Worm (Caenorhabditis elegans) whole organism, young adult: ENCODE results near the gene abu-13.

Experiments
- F55B11.4 ChIP-seq: sonication (generic microtip); optimal IDR thresholded peaks from 2 replicates; lab custom pipeline; 2016; ENCODE audit warnings: missing compliant biosample characterization, missing genetic modification characterization, borderline replicate concordance; ENCODE audit not compliant: insufficient read depth
- ama-1 ChIP-seq, 3 experiments: fragments of 150-350 bp in 1 of 3; sonication (generic microtip) in 2 of 3; optimal IDR thresholded peaks; 2 replicates each; lab custom pipeline; 2014 to 2018; ENCODE audit warnings: missing biosample characterization in 2 of 3, missing genetic modification characterization in 2 of 3, missing genetic modification reagents in 2 of 3
- nfyb-1 ChIP-seq: fragments of 200-800 bp; sonication (Bioruptor generic); IDR thresholded peaks from 2 replicates; pipeline ENCODE4 v1.3.6; 2022; ENCODE audit warnings: missing genetic modification reagents, missing genetic modification characterization, missing compliant biosample characterization
- rcor-1 ChIP-seq: fragments of 200-800 bp; sonication (Bioruptor generic); IDR thresholded peaks from 2 replicates; pipeline ENCODE4 v1.3.6; 2022; ENCODE audit warnings: missing genetic modification reagents, missing genetic modification characterization, missing compliant biosample characterization

DNA sequence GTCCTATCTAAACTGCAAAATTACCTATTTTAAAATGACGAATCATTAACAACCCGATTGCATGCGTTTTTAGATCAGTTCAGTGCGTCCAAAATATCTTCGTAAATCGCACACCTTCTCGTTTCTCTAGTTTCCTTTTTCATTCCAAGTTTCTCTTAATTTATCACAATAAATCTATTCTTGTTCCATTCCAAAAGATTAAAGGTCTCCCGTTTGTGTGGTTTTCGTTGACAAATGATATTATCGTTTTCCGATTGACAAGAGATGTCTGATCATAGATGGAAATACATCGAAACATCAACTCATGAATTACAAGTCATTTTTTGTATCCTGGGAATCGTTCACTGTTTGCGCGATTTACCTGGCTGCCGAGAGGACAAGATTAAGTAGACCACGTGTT is 47.5 kb upstream of the abu-13 start:
- TF ChIP-seq nfyb-1 (GFP tag; lab: Robert Waterston, UW) (no peak), rcor-1 (GFP tag; lab: Robert Waterston, UW) (no peak), F55B11.4 (tag; lab: Kevin White, UChicago) (no peak), ama-1 (optimal IDR thresholded peaks at IDR 0.05; lab: Kevin White, UChicago) (no peak), ama-1 (GFP tag; optimal IDR thresholded peaks at IDR 0.05; lab: Kevin White, UChicago) (no peak)
